Fruit fly (Drosophila melanogaster) whole organism, wandering third instar larva: ENCODE results near the gene CG32847.

Experiments used
- Abd-B ChIP-seq: fragments of >200 bp; optimal IDR thresholded peaks from 2 replicates; lab custom pipeline; 2017; ENCODE audit warnings: missing biosample characterization, missing genetic modification characterization
- CG32264 ChIP-seq: fragments of 200-800 bp; sonication (Bioruptor generic); optimal IDR thresholded peaks from 2 replicates; lab custom pipeline; 2016; ENCODE audit warnings: missing biosample characterization, missing genetic modification characterization
- CG9705 ChIP-seq: fragments of 200-800 bp; sonication (Bioruptor generic); optimal IDR thresholded peaks from 2 replicates; lab custom pipeline; 2018; ENCODE audit warnings: missing biosample characterization, mild to moderate bottlenecking, missing genetic modification characterization
- CrebA ChIP-seq: fragments of 200-800 bp; sonication (Bioruptor generic); optimal IDR thresholded peaks from 2 replicates; lab custom pipeline; 2016; ENCODE audit warnings: missing biosample characterization, mild to moderate bottlenecking, missing genetic modification characterization, borderline replicate concordance
- Dfd ChIP-seq: fragments of >200 bp; optimal IDR thresholded peaks from 2 replicates; lab custom pipeline; 2017; ENCODE audit warnings: missing biosample characterization, missing genetic modification characterization
- Dif ChIP-seq: fragments of 200-275, 200-300 bp; sonication (Bioruptor generic); optimal IDR thresholded peaks from 2 replicates; lab custom pipeline; 2018; ENCODE audit warnings: missing biosample characterization, missing genetic modification characterization; ENCODE audit not compliant: partially characterized antibody
- HLH106 ChIP-seq: fragments of 200-800 bp; optimal IDR thresholded peaks from 3 replicates; lab custom pipeline; 2019; ENCODE audit warnings: missing biosample characterization, mild to moderate bottlenecking, missing genetic modification characterization, moderate library complexity
- Hr78 ChIP-seq: fragments of >200 bp; optimal IDR thresholded peaks from 2 replicates; lab custom pipeline; 2017; ENCODE audit warnings: missing biosample characterization, missing genetic modification characterization
- Hr83 ChIP-seq: fragments of 200-300 bp; sonication (Bioruptor generic); optimal IDR thresholded peaks from 2 replicates; lab custom pipeline; 2016; ENCODE audit warnings: missing biosample characterization, mild to moderate bottlenecking, missing genetic modification characterization, moderate library complexity; ENCODE audit not compliant: poor library complexity, severe bottlenecking
- Myc ChIP-seq: fragments of >200 bp; optimal IDR thresholded peaks from 2 replicates; lab custom pipeline; 2017
- N ChIP-seq: fragments of >200 bp; optimal IDR thresholded peaks from 2 replicates; lab custom pipeline; 2018; ENCODE audit warnings: missing biosample characterization, missing external identifiers, missing genetic modification characterization
- OdsH ChIP-seq: fragments of 200-800 bp; sonication (Bioruptor generic); optimal IDR thresholded peaks from 2 replicates; lab custom pipeline; 2016; ENCODE audit warnings: missing biosample characterization, mild to moderate bottlenecking, missing genetic modification characterization
- Rel ChIP-seq, 2 experiments: fragments of 200-800 bp; sonication (Bioruptor generic) in 1 of 2; optimal IDR thresholded peaks; 2 replicates in 1 of 2; 3 replicates in 1 of 2; lab custom pipeline; 2016 to 2019; ENCODE audit warnings: mild to moderate bottlenecking in 2 of 2, missing biosample characterization in 2 of 2, missing genetic modification characterization in 2 of 2, moderate library complexity in 1 of 2
- Sp1 ChIP-seq: fragments of 200-800 bp; sonication (Bioruptor generic); optimal IDR thresholded peaks from 3 replicates; lab custom pipeline; 2019; ENCODE audit warnings: missing biosample characterization, mild to moderate bottlenecking, missing genetic modification characterization, moderate library complexity
- Vsx2 ChIP-seq: fragments of 200-300, 225-300 bp; sonication (Bioruptor generic); optimal IDR thresholded peaks from 2 replicates; lab custom pipeline; 2018; ENCODE audit warnings: missing biosample characterization, missing genetic modification characterization; ENCODE audit not compliant: partially characterized antibody
- br ChIP-seq: fragments of 200-800 bp; sonication (Bioruptor generic); optimal IDR thresholded peaks from 2 replicates; lab custom pipeline; 2016; ENCODE audit warnings: missing biosample characterization, missing genetic modification characterization
- brk ChIP-seq: fragments of 200-800 bp; sonication (Bioruptor generic); optimal IDR thresholded peaks from 2 replicates; lab custom pipeline; 2016; ENCODE audit warnings: missing biosample characterization, mild to moderate bottlenecking, missing genetic modification characterization
- dl ChIP-seq, 2 experiments: fragments of 175-275, 200-275 bp in 1 of 2; fragments of 200-275 bp in 1 of 2; sonication (Bioruptor generic); optimal IDR thresholded peaks; lab custom pipeline; 2018; ENCODE audit warnings: mild to moderate bottlenecking in 2 of 2, missing biosample characterization in 2 of 2, missing genetic modification characterization in 2 of 2, moderate library complexity in 2 of 2; ENCODE audit not compliant: partially characterized antibody in 2 of 2, insufficient read depth in 1 of 2
- dmrt93B ChIP-seq: fragments of 200-800 bp; sonication (Bioruptor generic); optimal IDR thresholded peaks from 2 replicates; lab custom pipeline; 2018; ENCODE audit warnings: missing biosample characterization, mild to moderate bottlenecking, missing genetic modification characterization
- dsf ChIP-seq: sonication (Bioruptor generic); optimal IDR thresholded peaks from 2 replicates; lab custom pipeline; 2016; ENCODE audit warnings: missing biosample characterization, missing genetic modification characterization, borderline replicate concordance
- h ChIP-seq: fragments of 200-800 bp; sonication (Bioruptor generic); optimal IDR thresholded peaks from 3 replicates; lab custom pipeline; 2016; ENCODE audit warnings: missing biosample characterization, mild to moderate bottlenecking, missing genetic modification characterization
- jim ChIP-seq: fragments of 175-275, 200-325 bp; sonication (Bioruptor generic); optimal IDR thresholded peaks from 2 replicates; lab custom pipeline; 2016; ENCODE audit warnings: missing biosample characterization, mild to moderate bottlenecking, missing genetic modification characterization
- pan ChIP-seq: fragments of >200 bp; optimal IDR thresholded peaks from 2 replicates; lab custom pipeline; 2017
- psq ChIP-seq: fragments of 200-800 bp; sonication (Bioruptor generic); optimal IDR thresholded peaks from 3 replicates; lab custom pipeline; 2017; ENCODE audit warnings: missing biosample characterization, mild to moderate bottlenecking, missing genetic modification characterization, moderate library complexity
- rgr ChIP-seq: fragments of 200-800 bp; sonication (Bioruptor generic); optimal IDR thresholded peaks from 3 replicates; lab custom pipeline; 2016; ENCODE audit warnings: missing biosample characterization, mild to moderate bottlenecking, missing genetic modification characterization
- sv ChIP-seq: fragments of 200-800 bp; sonication (Bioruptor generic); optimal IDR thresholded peaks from 3 replicates; lab custom pipeline; 2016; ENCODE audit warnings: missing biosample characterization, missing genetic modification characterization

CG32847 gene

dm6 chr3L:15108524-15108923 is 12.8 kb upstream of the CG32847 start:
- no peak for TF ChIP-seq Dfd (GFP tag; lab: Kevin White, UChicago)
- no peak for TF ChIP-seq Abd-B (GFP tag; lab: Kevin White, UChicago)
- TF ChIP-seq OdsH, result no peak
- no peak for TF ChIP-seq dl (GFP tag; optimal IDR thresholded peaks at IDR 0.05; lab: Kevin White, UChicago; ENCODE audit: insufficient read depth in 1 of 2, partially characterized antibody in 2 of 2)
- no peak for TF ChIP-seq CG32264 (GFP tag; lab: Kevin White, UChicago)
- no peak for TF ChIP-seq sv (GFP tag; lab: Kevin White, UChicago)
- no peak for TF ChIP-seq br (GFP tag; lab: Kevin White, UChicago)
- no peak for TF ChIP-seq CG9705 (GFP tag; lab: Kevin White, UChicago)
- TF ChIP-seq Hr83 (GFP tag; lab: Kevin White, UChicago), result no peak
- no peak for TF ChIP-seq N (GFP tag; lab: Kevin White, UChicago)
- no peak for TF ChIP-seq Vsx2 (GFP tag; lab: Kevin White, UChicago)
- TF ChIP-seq HLH106 (tag; lab: Kevin White, UChicago), result no peak
- TF ChIP-seq Dif (GFP tag; lab: Kevin White, UChicago), result no peak
- TF ChIP-seq CrebA, result no peak
- no peak for TF ChIP-seq Myc (lab: Kevin White, UChicago)

- TF ChIP-seq Myc (lab: Kevin White, UChicago) (peak; percentile 47), Rel (GFP tag; optimal IDR thresholded peaks at IDR 0.05; lab: Kevin White, UChicago) (no peak), Rel (tag; optimal IDR thresholded peaks at IDR 0.05; lab: Kevin White, UChicago) (no peak), HLH106 (tag; lab: Kevin White, UChicago) (peak; percentile 40)
- TF ChIP-seq, all 38 proteins: peak for 2
These were observed 12.4 kb upstream of the CG32847 start for dm6 chr3L:15108948-15109347.

- TF ChIP-seq rgr (GFP tag; lab: Kevin White, UChicago) (no peak), Hr78 (GFP tag; lab: Kevin White, UChicago) (no peak), Sp1 (GFP tag; lab: Kevin White, UChicago) (no peak), pan (no peak), Vsx2 (GFP tag; lab: Kevin White, UChicago) (no peak), Rel (GFP tag; optimal IDR thresholded peaks at IDR 0.05; lab: Kevin White, UChicago) (no peak), Rel (tag; optimal IDR thresholded peaks at IDR 0.05; lab: Kevin White, UChicago) (no peak), Dfd (GFP tag; lab: Kevin White, UChicago) (no peak), brk (GFP tag; lab: Kevin White, UChicago) (no peak), jim (GFP tag; lab: Kevin White, UChicago) (no peak), dmrt93B (GFP tag; lab: Kevin White, UChicago) (no peak), br (GFP tag; lab: Kevin White, UChicago) (no peak), CrebA (no peak), CG9705 (GFP tag; lab: Kevin White, UChicago) (no peak), dsf (GFP tag; lab: Kevin White, UChicago) (no peak), h (GFP tag; lab: Kevin White, UChicago) (no peak), Hr83 (GFP tag; lab: Kevin White, UChicago) (no peak)
These were observed 8.1 kb upstream of the CG32847 start, which contains the start of gene CG13458 for dm6 chr3L:15113257-15113656. CG13458 (plus strand) TSS chr3L:15113557.

dm6 chr3L:15116536-15116935 is 4.8 kb upstream of the CG32847 start, which contains the start of gene Cep135:
Cep135 (plus strand) TSS chr3L:15116737.
- TF ChIP-seq psq (GFP tag; lab: Kevin White, UChicago) (no peak), Rel (GFP tag; optimal IDR thresholded peaks at IDR 0.05; lab: Kevin White, UChicago) (no peak), Rel (tag; optimal IDR thresholded peaks at IDR 0.05; lab: Kevin White, UChicago) (no peak), CG9705 (GFP tag; lab: Kevin White, UChicago) (no peak), Myc (lab: Kevin White, UChicago) (no peak), brk (GFP tag; lab: Kevin White, UChicago) (peak; percentile 71)

- no peak for TF ChIP-seq Rel (GFP tag; optimal IDR thresholded peaks at IDR 0.05; lab: Kevin White, UChicago)
- peak; percentile 56 for TF ChIP-seq Rel (tag; optimal IDR thresholded peaks at IDR 0.05; lab: Kevin White, UChicago)
- TF ChIP-seq Dif (GFP tag; lab: Kevin White, UChicago), result no peak
These were observed 2.4 kb downstream of the CG32847 start for dm6 chr3L:15123736-15124135.
